Fruit fly (Drosophila melanogaster) ovary, adult (tissue): Measurements from ENCODE around the gene Cpr66Cb.

ENCODE experiments used
- CG17801 ChIP-seq: fragments of 200-800 bp; optimal IDR thresholded peaks from 2 replicates; lab custom pipeline; 2019; ENCODE audit warnings: missing biosample characterization, mild to moderate bottlenecking, missing genetic modification characterization, moderate library complexity; ENCODE audit not compliant: partially characterized antibody

Cpr66Cb gene

dm6 chr3L:8318916-8319506 lies 17.5 kb upstream of the Cpr66Cb start, which contains the start of gene CG43059:
TSS of gene CG43059 (minus strand) at chr3L:8318966.
- no peak for TF ChIP-seq CG17801

DNA sequence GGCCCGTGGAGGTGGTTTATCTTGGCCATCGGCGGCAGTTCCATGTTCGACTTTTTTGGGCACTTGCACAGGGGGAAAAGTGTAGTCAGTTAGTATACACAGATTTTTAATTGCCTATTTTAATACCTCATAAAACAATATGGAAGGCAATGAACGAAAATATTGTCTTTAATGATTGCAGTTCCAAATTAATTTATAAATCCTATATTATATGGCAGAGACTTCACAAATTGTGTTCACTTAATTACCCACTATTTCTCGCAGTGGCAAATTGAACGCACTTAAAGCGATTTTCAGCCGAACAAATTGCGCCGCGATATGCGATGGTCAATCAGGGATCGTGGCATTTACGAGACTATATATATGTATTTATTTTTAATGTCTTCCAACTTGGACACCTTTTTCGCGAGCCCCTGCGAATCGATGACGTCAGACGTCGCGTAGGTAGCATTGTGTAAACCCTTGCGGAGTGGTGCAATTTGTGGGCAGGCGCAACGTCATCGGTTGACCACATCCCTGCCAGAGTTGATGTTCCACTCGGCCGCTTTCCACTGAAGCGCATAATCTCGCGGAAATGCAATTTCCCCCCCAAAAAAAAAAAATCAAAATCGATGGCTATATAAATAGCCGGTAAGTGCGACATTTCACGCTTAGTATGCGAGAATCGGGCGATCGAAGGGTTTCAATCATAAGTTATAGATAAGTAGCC lies 16.2 kb upstream of the Cpr66Cb start, which contains the start of gene CG13670:
CG13670 (plus strand) TSS at position 659 of the 709 bp plus-strand sequence.
- no peak for TF ChIP-seq CG17801

DNA sequence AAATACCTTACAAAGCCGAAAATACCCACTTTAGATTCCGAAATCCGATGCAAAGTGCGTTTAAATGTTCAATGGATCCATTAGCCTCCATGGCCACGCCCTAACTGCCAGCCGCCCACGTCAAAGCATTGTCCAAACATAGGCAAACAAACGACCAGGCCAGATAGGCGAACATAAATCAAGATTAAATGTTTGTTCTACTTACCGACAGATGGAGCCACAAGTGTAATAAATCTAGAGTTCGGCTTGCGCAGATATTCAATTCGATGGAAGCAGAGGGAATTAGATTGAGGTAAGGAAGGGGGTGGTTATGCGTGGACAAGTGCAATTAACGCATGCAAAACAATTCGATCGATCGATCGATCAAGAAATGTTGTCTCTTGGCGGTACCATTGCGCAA lies 12.7 kb upstream of the Cpr66Cb start:
- TF ChIP-seq CG17801 = no peak

dm6 chr3L:8325559-8325958 lies 10.9 kb upstream of the Cpr66Cb start, which contains the start of gene CG34461:
TSS of gene CG34461 (plus strand) at chr3L:8325859.
- no peak for TF ChIP-seq CG17801

DNA sequence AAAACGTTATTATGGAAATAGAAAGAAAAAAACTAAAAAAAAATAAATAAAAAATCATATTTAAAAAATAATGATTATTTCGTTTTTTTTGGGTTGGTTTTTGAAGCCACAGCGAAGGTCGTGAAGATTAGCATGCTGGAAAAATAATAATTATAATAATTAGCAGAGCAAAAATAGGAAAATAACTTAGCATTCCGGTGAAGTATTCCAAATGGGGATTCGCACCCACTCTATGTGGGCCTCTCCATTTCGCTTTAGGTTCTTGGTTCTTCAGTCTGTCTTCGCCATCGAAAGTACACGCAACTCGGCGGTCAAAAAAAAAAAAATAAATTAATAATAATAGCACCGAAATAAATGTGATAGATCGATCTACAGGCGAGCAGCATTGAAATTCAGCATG lies 8.2 kb upstream of the Cpr66Cb start, which contains the start of gene CG34462:
CG34462 (plus strand) TSS at position 301 of the 400 bp plus-strand sequence.
- no peak for TF ChIP-seq CG17801

DNA sequence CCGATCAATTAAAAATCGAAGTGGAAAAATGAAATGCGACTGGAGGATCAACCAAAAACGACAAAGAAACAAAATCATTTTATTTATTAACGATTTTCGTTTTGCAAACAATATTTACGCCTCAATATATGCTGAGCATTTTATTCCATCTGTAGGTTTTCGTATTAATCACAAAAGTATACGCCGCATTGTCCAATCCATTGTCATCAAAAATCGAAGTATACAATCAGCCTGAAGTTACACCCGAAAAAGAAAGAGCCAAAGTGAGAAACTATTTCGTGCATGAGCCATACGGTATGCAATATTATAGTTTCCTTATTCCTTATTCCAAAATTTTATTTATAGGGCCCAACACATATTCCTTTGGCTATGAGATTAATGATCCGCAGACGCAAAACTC lies 7.5 kb upstream of the Cpr66Cb start:
- TF ChIP-seq CG17801 = no peak

- no peak for TF ChIP-seq CG17801
Observed at dm6 chr3L:8331414-8331813, 5.1 kb upstream of the Cpr66Cb start.

dm6 chr3L:8333574-8333973 lies 2.9 kb upstream of the Cpr66Cb start:
- no peak for TF ChIP-seq CG17801

dm6 chr3L:8334338-8334737 lies 2.1 kb upstream of the Cpr66Cb start:
- no peak for TF ChIP-seq CG17801

DNA sequence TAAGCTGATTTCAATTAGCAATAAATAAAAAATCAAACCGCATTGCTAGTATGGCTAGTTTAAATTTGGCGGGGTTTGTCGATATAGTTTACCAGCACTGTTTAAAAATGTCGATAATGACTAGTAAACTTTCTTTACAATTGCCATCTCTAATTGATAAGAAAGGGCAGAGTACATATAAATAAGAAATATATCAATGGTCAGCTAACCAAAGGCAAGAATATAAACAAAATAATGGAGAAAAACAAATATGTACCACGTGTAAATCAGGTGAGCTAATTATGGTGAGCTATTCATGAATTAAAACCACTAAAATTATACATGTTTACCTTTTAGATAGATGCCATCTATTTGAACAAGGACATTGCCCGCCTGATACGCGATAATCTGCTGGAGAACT lies 2.4 kb downstream of the Cpr66Cb start, which contains the start of gene Pex2:
Pex2 (plus strand) TSS at position 131 of the 400 bp plus-strand sequence.
- TF ChIP-seq CG17801 = peak; percentile 56

DNA sequence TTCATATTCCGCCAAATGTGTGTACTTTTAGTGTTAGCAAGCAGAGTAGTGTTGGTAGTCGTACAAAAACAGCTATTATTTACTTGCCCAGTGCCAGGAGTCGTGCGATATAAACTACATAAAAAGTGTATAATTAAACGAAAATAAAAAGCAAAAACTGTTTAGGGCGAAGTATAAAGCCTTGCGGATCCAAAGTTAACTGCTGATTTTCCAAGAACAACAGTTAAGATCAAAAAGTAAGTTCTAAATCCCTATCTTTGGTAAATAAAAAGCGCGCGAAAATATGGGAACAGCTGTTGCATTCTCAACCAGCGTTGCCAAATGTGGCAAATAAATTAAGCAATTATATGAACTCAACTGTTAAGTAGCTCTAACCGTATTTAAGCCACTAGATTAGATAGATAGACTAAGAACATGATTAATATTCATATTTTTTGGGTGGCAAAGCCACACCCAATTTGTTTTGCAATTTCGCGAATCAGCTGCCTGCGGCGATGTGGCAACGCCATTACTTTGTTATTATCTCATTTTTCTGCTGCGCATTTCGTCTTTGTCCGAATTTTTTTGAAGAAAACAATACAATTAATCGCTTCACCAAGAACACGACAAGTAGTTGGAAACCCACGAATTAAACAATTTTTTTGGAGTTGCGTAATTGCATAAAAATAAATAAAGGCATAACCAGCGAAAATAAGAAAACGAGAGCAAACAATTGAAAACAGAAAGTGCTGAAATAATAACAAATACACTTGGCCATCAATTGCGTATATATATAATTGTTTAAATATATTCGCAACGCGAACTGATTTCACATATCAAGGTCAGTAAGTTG lies 4.0 kb downstream of the Cpr66Cb start, which contains the start of the genes Prim1 and CG7083:
Prim1 (plus strand) TSS at position 51 of the 832 bp plus-strand sequence.
CG7083 (plus strand) TSS at position 522 of the 832 bp plus-strand sequence.
- TF ChIP-seq CG17801 = peak; percentile 52

dm6 chr3L:8345182-8345581 lies 8.7 kb downstream of the Cpr66Cb start:
- TF ChIP-seq CG17801 = no peak

- TF ChIP-seq CG17801 = peak; percentile 82
Observed at dm6 chr3L:8346100-8346980, 9.9 kb downstream of the Cpr66Cb start, which contains the start of the genes CG7182 and GAPcenA. TSS of gene CG7182 (minus strand) at chr3L:8346382. TSS of gene GAPcenA (plus strand) at chr3L:8346561.

DNA sequence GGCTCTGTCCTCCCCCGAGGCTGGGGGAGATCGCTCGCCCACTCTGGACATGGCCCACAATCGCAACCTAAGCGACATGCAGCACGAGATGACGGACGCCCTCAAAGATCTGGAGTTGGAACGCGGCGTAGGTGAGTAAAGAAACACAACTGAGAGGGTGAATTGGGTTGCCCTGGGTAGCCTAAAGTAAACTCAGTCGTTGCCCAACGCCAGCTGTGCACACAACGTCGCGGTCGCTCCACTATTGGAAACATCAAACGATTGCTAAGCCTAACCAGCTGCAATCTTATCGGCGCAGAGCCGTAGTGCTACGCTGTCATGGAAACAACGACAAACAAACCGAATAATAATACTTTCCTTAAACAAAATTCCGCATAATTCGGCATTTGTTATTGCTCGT lies 10.9 kb downstream of the Cpr66Cb start:
- TF ChIP-seq CG17801 = no peak

dm6 chr3L:8356196-8356595 lies 19.7 kb downstream of the Cpr66Cb start, which contains the start of gene Culd:
TSS of gene Culd (minus strand) at chr3L:8356296.
- no peak for TF ChIP-seq CG17801

DNA sequence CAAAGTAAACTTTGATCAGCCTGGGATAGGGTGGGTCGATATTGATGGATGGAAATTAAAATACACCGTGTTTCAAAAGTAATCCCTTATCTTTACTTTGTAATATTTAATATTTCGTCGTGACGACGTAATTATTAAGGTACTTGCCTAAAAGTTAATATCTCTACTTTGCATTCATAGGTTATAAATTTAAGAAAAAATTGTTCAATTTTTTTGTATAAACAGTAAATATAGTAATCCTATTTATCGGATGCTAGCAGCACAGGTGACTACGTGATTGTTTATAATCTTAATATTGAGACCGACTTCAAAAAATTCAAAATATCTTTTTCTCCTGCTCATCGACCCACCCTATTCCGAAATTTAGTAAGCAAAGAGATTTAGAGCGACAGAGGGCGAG lies 21.7 kb downstream of the Cpr66Cb start:
- peak; percentile 10 for TF ChIP-seq CG17801
